Fruit fly (Drosophila melanogaster): ENCODE data around the gene ND-51.

- no peak for TF ChIP-seq Crg-1 (GFP tag; optimal IDR thresholded peaks at IDR 0.05)
- no peak for TF ChIP-seq kay (GFP tag; ENCODE audit: borderline replicate concordance)
- peak; percentile 39 for TF ChIP-seq tj (GFP tag; optimal IDR thresholded peaks at IDR 0.05)
- TF ChIP-seq bab1 (GFP tag; optimal IDR thresholded peaks at IDR 0.05), result peak; percentile 56
- TF ChIP-seq Clk (GFP tag; optimal IDR thresholded peaks at IDR 0.05), result no peak
- TF ChIP-seq CG7101 (tag; optimal IDR thresholded peaks at IDR 0.05), result no peak
These were observed 25.8 kb downstream of the ND-51 start, which contains the start of gene mtm for dm6 chr2L:6036710-6037109.
